Worm (Caenorhabditis elegans): ENCODE results near the gene sfxn-1.3.

Gene sfxn-1.3

ce11 chrV:15776651-15777050, 50.0 kb downstream of the sfxn-1.3 start, which contains the start of gene nhr-283:
TSS of gene nhr-283 (minus strand) at chrV:15776751.
- peak in 1 of 2 experiments; percentile 55 for TF ChIP-seq unc-62 (GFP tag; optimal IDR thresholded peaks at IDR 0.05 in 1 of 2)
- TF ChIP-seq unc-62 (tag; optimal IDR thresholded peaks at IDR 0.05): no peak
- no peak for TF ChIP-seq nhr-25 (tag; optimal IDR thresholded peaks at IDR 0.05; ENCODE audit: borderline replicate concordance, insufficient read depth)
- no peak for TF ChIP-seq Y48G9A.11 (GFP tag; IDR thresholded peaks at IDR 0.05)
